Fruit fly (Drosophila melanogaster) whole organism, larva: ENCODE measurements around the gene CG10340.

Experiments used
- noc ChIP-seq: fragments of 200-800 bp; sonication (Bioruptor generic); optimal IDR thresholded peaks from 3 replicates; lab custom pipeline; 2019; ENCODE audit warnings: missing biosample characterization, mild to moderate bottlenecking, missing genetic modification characterization, moderate library complexity

Gene CG10340

dm6 chr3R:16573483-16574145, 40.6 kb downstream of the CG10340 start, which contains the start of gene CG14903:
Gene CG14903 (minus strand): TSS chr3R:16573752.
- no peak for TF ChIP-seq noc (tag; lab: Kevin White, UChicago)

- TF ChIP-seq noc (tag; lab: Kevin White, UChicago) = no peak
Measured at dm6 chr3R:16571215-16571614, 43.0 kb downstream of the CG10340 start, which contains the start of gene CG14891. Gene CG14891 (plus strand): TSS chr3R:16571515.

dm6 chr3R:16570484-16570883, 43.7 kb downstream of the CG10340 start:
- no peak for TF ChIP-seq noc (tag; lab: Kevin White, UChicago)

dm6 chr3R:16569338-16569737, 44.9 kb downstream of the CG10340 start:
- TF ChIP-seq noc (tag; lab: Kevin White, UChicago) = no peak

dm6 chr3R:16564775-16565174, 49.4 kb downstream of the CG10340 start:
- TF ChIP-seq noc (tag; lab: Kevin White, UChicago) = no peak
